Fruit fly (Drosophila melanogaster): ENCODE data around the gene CG6118.

Gene CG6118

DNA sequence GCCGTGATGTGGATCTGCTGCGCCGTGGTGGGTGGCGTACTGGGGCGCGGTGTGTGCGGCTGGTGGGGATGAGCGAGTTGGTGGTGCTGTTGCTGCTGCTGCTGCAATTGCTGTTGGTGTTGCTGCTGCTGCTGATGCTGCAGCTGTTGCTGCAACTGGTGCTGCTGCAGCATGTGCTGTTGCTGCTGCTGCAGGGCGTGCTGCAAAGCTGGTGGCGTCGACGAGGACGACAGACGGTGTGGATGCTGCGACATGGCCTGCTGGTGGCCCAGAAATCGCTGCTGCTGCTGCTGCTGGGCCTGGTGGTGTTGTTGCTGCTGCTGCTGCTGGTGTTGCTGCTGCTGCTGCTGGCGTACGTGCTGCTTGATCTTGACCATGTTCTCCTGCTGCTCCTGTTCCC, 10.4 kb downstream of the CG6118 start:
- no peak for TF ChIP-seq CG14655 (GFP tag; optimal IDR thresholded peaks at IDR 0.05)
- no peak for TF ChIP-seq Pif1B (GFP tag; optimal IDR thresholded peaks at IDR 0.05)

DNA sequence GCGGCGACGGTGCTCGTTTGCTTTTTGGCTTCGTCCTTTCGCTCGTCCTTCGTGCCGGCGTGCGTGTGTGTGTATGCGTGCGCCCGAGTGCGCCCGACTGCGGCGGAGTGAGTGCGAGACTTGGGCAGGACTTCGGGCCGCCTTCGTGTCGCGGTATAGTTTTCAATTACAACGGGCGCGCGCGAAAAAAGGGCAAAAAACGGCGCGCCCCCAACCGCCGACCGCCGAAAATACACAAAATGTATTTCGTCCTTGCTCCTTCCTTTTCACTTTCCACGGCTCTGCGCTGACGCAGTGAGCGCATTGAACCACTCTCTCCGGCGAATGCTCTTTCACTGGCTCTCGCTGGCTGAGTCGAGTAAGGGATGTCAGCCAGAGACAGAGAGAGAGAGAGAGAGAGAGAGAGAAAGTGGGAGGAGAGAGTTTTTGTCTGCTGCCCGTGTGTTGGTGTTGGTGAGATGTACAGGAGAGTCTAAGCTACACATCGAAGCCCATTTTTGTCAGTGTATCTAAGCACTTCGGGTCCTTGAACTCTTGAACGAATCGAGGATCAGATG, 14.1 kb downstream of the CG6118 start:
- TF ChIP-seq CG13204 (GFP tag; optimal IDR thresholded peaks at IDR 0.05) = peak; percentile 45
- 0 out of 2 replicates have a peak, but pooled peaks have one; percentile 13 for TF ChIP-seq CG32121 (GFP tag; IDR thresholded peaks at IDR 0.05)
- no peak for TF ChIP-seq Pif1B (GFP tag; optimal IDR thresholded peaks at IDR 0.05)
- TF ChIP-seq CG14655 (GFP tag; optimal IDR thresholded peaks at IDR 0.05) = no peak
- no peak for TF ChIP-seq gl (tag; optimal IDR thresholded peaks at IDR 0.05)
- TF ChIP-seq Ets98B (GFP tag; IDR thresholded peaks at IDR 0.05) = no peak
- no peak for TF ChIP-seq D1 (tag; optimal IDR thresholded peaks at IDR 0.05)
- 0 out of 2 replicates have a peak, but pooled peaks have one; percentile 10 for TF ChIP-seq CG10348 (GFP tag; IDR thresholded peaks at IDR 0.05)
- no peak for TF ChIP-seq CG8301 (tag; optimal IDR thresholded peaks at IDR 0.05)
- TF ChIP-seq CG8159 (tag; optimal IDR thresholded peaks at IDR 0.05) = no peak
- no peak for TF ChIP-seq CG12605 (GFP tag; IDR thresholded peaks at IDR 0.05)
- TF ChIP-seq CG34367 (tag; optimal IDR thresholded peaks at IDR 0.05) = no peak
- no peak for TF ChIP-seq Snoo (tag; optimal IDR thresholded peaks at IDR 0.05)
- no peak for TF ChIP-seq Pif1A (GFP tag; optimal IDR thresholded peaks at IDR 0.05)
- no peak for TF ChIP-seq rn (GFP tag; IDR thresholded peaks at IDR 0.05)
- no peak for TF ChIP-seq CG17806 (tag; optimal IDR thresholded peaks at IDR 0.05)
- TF ChIP-seq fd96Ca (GFP tag; IDR thresholded peaks at IDR 0.05) = 0 out of 3 replicates have a peak, but pooled peaks have one; percentile 41
- no peak for TF ChIP-seq CG9948 (tag; optimal IDR thresholded peaks at IDR 0.05)
- peak; percentile 46 for TF ChIP-seq EcR (GFP tag; optimal IDR thresholded peaks at IDR 0.05)
- TF ChIP-seq CG15710 (tag; optimal IDR thresholded peaks at IDR 0.05) = no peak
- 0 out of 3 replicates have a peak, but pooled peaks have one; percentile 43 for TF ChIP-seq CG4496 (GFP tag; IDR thresholded peaks at IDR 0.05)

DNA sequence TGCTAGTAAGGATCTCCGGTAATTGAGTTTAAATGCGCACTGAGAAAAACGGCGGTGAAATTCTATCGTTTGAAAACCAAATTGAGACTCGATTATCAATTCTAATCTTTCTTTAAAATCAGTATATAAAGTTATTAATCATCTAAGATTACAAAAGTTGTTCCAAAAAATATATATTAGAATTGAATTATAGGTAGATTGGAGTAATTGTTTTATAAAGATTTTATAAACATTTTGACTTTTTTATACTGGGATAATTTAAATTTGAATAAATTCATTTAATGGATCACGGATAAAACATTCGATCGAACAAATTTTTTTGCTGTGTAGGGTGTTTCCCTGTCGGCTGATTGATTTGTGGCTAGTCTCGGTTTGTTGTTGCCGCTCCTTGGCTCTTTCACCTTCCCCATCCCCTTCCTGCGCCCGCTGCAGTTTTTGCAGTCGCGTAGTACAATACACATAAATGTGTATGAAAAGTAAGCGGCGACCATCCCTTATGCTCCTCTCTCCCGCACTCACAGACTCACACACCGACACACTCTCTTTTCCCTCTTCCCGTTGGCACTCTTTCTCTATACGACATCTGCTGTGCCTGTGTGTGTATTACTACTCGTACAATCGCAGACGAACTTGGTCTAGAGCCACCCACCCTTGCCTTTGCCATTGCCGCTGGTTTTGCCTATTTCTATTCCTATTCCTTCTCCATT, 15.6 kb downstream of the CG6118 start:
- peak; percentile 47 for TF ChIP-seq CG15710 (tag; optimal IDR thresholded peaks at IDR 0.05)
- no peak for TF ChIP-seq gl (tag; optimal IDR thresholded peaks at IDR 0.05)
- TF ChIP-seq CG17806 (tag; optimal IDR thresholded peaks at IDR 0.05) = peak; percentile 6
- no peak for TF ChIP-seq Snoo (tag; optimal IDR thresholded peaks at IDR 0.05)
- TF ChIP-seq CG13204 (GFP tag; optimal IDR thresholded peaks at IDR 0.05) = peak; percentile 0
- no peak for TF ChIP-seq Ets98B (GFP tag; IDR thresholded peaks at IDR 0.05)
- peak; percentile 54 for TF ChIP-seq CG8159 (tag; optimal IDR thresholded peaks at IDR 0.05)
- peak; percentile 9 for TF ChIP-seq Pif1A (GFP tag; optimal IDR thresholded peaks at IDR 0.05)
- TF ChIP-seq CG9948 (tag; optimal IDR thresholded peaks at IDR 0.05) = peak; percentile 36

DNA sequence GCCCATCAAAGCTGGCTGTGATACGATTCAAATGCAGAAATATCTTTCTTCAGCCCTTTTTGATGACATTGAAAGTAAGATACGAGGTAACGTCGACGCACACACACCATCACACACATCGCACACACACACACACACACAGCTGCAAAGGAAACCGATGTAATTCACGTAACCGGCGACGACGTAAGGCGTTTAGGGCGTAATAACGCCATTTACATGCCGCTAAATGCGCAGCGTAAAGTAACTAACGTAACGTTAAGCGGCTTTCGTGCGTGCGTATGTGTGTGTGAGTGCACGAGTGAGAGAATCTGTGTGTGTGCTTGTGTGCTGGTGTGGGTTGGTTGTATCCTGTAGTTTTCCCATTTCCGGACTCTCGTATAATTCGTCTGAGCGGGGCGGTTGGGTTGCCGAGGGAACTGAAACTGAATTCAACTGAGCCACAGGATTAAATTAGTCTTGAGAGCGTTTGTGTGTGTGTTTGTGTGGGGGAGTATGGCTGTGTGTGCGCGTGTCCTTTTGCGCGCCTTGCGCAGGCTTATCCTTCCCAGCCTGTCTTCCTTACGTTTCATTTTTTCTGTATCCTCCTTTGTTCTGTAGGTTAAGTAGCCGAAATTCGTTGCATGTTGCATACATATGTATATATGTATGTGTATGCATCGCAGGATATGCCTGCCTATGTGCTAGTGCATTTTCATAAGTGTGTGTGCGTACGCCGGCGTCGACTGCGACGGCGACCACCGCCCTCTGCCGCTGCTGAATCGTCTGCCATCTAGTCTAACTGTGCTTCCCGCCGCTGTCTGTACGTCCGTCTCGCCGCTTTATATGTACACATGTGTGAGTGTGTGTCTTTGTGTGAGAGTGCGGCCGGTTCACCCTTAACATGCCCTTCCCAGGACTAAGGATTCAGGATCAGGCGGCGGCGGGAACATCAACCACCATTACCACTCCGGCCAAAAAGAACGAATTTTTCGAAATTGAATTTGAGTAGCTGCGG, 16.5 kb downstream of the CG6118 start:
- TF ChIP-seq CG15710 (tag; optimal IDR thresholded peaks at IDR 0.05) (no peak), CG10348 (GFP tag; IDR thresholded peaks at IDR 0.05) (no peak), gl (tag; optimal IDR thresholded peaks at IDR 0.05) (no peak), EcR (GFP tag; optimal IDR thresholded peaks at IDR 0.05) (no peak), CG17806 (tag; optimal IDR thresholded peaks at IDR 0.05) (no peak), fd96Ca (GFP tag; IDR thresholded peaks at IDR 0.05) (no peak), D1 (tag; optimal IDR thresholded peaks at IDR 0.05) (no peak), Pif1A (GFP tag; optimal IDR thresholded peaks at IDR 0.05) (no peak), CG9948 (tag; optimal IDR thresholded peaks at IDR 0.05) (no peak), CG14655 (GFP tag; optimal IDR thresholded peaks at IDR 0.05) (no peak), CG8301 (tag; optimal IDR thresholded peaks at IDR 0.05) (no peak), CG12605 (GFP tag; IDR thresholded peaks at IDR 0.05) (no peak), rn (GFP tag; IDR thresholded peaks at IDR 0.05) (no peak), CG13204 (GFP tag; optimal IDR thresholded peaks at IDR 0.05) (no peak), Ets98B (GFP tag; IDR thresholded peaks at IDR 0.05) (no peak), CG4496 (GFP tag; IDR thresholded peaks at IDR 0.05) (no peak), CG32121 (GFP tag; IDR thresholded peaks at IDR 0.05) (no peak), Snoo (tag; optimal IDR thresholded peaks at IDR 0.05) (no peak)

DNA sequence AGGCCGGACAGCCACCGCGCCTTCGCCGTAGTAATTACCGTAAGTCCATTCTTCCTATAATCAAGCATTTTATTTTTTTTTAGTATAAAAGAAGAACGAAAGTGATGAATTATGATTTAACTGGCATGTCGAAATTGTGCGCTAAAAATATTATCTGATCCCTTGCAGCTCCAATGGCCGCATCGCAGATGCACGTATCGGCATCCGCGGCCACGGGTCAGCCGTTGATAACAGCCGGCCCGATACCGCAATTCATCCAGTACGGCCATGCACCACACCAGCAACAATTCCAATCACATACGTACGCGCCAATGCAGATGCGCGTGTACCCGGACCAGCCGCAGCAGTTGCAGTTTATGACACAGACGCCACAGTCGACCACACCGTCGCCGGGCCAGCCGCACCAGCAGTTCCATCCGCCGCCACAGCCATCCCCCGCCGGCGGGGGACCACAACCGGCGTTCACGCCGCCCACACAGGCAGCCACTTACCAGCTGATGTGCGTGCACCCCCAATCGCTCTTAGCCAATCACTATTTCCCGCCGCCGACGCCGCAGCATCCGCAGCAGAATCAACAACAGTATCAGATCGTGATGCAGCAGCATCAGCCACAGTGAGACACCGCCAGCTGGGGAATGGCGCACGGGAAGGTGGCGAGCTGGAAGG, 19.5 kb downstream of the CG6118 start:
- TF ChIP-seq gl (tag; optimal IDR thresholded peaks at IDR 0.05) (no peak), CG32121 (GFP tag; IDR thresholded peaks at IDR 0.05) (no peak), CG8301 (tag; optimal IDR thresholded peaks at IDR 0.05) (no peak), CG8159 (tag; optimal IDR thresholded peaks at IDR 0.05) (no peak), D1 (tag; optimal IDR thresholded peaks at IDR 0.05) (no peak), CG17806 (tag; optimal IDR thresholded peaks at IDR 0.05) (no peak), EcR (GFP tag; optimal IDR thresholded peaks at IDR 0.05) (no peak), CG4496 (GFP tag; IDR thresholded peaks at IDR 0.05) (no peak), CG13204 (GFP tag; optimal IDR thresholded peaks at IDR 0.05) (no peak), CG9948 (tag; optimal IDR thresholded peaks at IDR 0.05) (no peak), CG10348 (GFP tag; IDR thresholded peaks at IDR 0.05) (no peak), CG12605 (GFP tag; IDR thresholded peaks at IDR 0.05) (no peak)

Measured in whole organism, pupa.